Worm (Caenorhabditis elegans): ENCODE data around the gene C14E2.5.
A peak's percentile ranks its signal among the peaks of the same experiment; 100 is the strongest.

ce11 chrX:1837703-1838102 lies 12.6 kb upstream of the C14E2.5 start:
- TF ChIP-seq him-1 (tag; optimal IDR thresholded peaks at IDR 0.05) (peak; percentile 45), dao-5 (tag; optimal IDR thresholded peaks at IDR 0.05) (peak; percentile 58), W03F9.2 (tag; optimal IDR thresholded peaks at IDR 0.05) (no peak)
